Fruit fly (Drosophila melanogaster) S2 (cell line): Measurements from ENCODE around the gene CG32772.

Experiments
- CG8478 ChIP-seq: fragments of >200 bp; optimal IDR thresholded peaks from 2 replicates; lab custom pipeline; 2018
- CTCF ChIP-seq, 2 experiments: fragments of >200 bp; optimal IDR thresholded peaks; 2 replicates each; lab custom pipeline; 2018

Gene CG32772

dm6 chrX:4930100-4931010, 21.5 kb downstream of the CG32772 start:
- TF ChIP-seq CTCF (optimal IDR thresholded peaks at IDR 0.05; lab: Kevin White, UChicago) = no peak
- TF ChIP-seq CG8478 (lab: Kevin White, UChicago) = no peak

dm6 chrX:4931048-4931447, 22.1 kb downstream of the CG32772 start:
- TF ChIP-seq CG8478 (lab: Kevin White, UChicago) (no peak), CTCF (optimal IDR thresholded peaks at IDR 0.05; lab: Kevin White, UChicago) (no peak)

- no peak for TF ChIP-seq CTCF (optimal IDR thresholded peaks at IDR 0.05; lab: Kevin White, UChicago)
- no peak for TF ChIP-seq CG8478 (lab: Kevin White, UChicago)
These were observed 27.3 kb downstream of the CG32772 start for dm6 chrX:4935979-4936843.

- TF ChIP-seq CTCF (optimal IDR thresholded peaks at IDR 0.05; lab: Kevin White, UChicago) (no peak), CG8478 (lab: Kevin White, UChicago) (no peak)
These were observed 28.5 kb downstream of the CG32772 start for dm6 chrX:4937222-4938071.

dm6 chrX:4938072-4938336, 29.1 kb downstream of the CG32772 start, which contains the start of gene CG44774:
CG44774 (minus strand) TSS chrX:4938105.
- TF ChIP-seq CG8478 (lab: Kevin White, UChicago) (no peak), CTCF (optimal IDR thresholded peaks at IDR 0.05; lab: Kevin White, UChicago) (no peak)

- TF ChIP-seq CTCF (optimal IDR thresholded peaks at IDR 0.05; lab: Kevin White, UChicago) (no peak), CG8478 (lab: Kevin White, UChicago) (no peak)
These were observed 30.1 kb downstream of the CG32772 start, which contains the start of gene Ptp4E for dm6 chrX:4938986-4939385. Ptp4E (plus strand) TSS chrX:4939128.

dm6 chrX:4939788-4940441, 31.0 kb downstream of the CG32772 start:
- TF ChIP-seq CG8478 (lab: Kevin White, UChicago) (no peak), CTCF (optimal IDR thresholded peaks at IDR 0.05; lab: Kevin White, UChicago) (no peak)

- no peak for TF ChIP-seq CG8478 (lab: Kevin White, UChicago)
- no peak for TF ChIP-seq CTCF (optimal IDR thresholded peaks at IDR 0.05; lab: Kevin White, UChicago)
These were observed 31.6 kb downstream of the CG32772 start for dm6 chrX:4940527-4940926.

dm6 chrX:4941512-4941911, 32.6 kb downstream of the CG32772 start:
- TF ChIP-seq CTCF (optimal IDR thresholded peaks at IDR 0.05; lab: Kevin White, UChicago) = no peak
- TF ChIP-seq CG8478 (lab: Kevin White, UChicago) = no peak

dm6 chrX:4943505-4943904, 34.6 kb downstream of the CG32772 start:
- TF ChIP-seq CTCF (optimal IDR thresholded peaks at IDR 0.05; lab: Kevin White, UChicago) = no peak
- TF ChIP-seq CG8478 (lab: Kevin White, UChicago) = no peak

- TF ChIP-seq CTCF (optimal IDR thresholded peaks at IDR 0.05; lab: Kevin White, UChicago) (peak; percentile 7 to 15), CG8478 (lab: Kevin White, UChicago) (no peak)
These were observed 47.0 kb downstream of the CG32772 start for dm6 chrX:4955788-4956442.

dm6 chrX:4958872-4959271, 50.0 kb downstream of the CG32772 start:
- TF ChIP-seq CTCF (optimal IDR thresholded peaks at IDR 0.05; lab: Kevin White, UChicago) (no peak), CG8478 (lab: Kevin White, UChicago) (no peak)

- TF ChIP-seq CTCF (optimal IDR thresholded peaks at IDR 0.05; lab: Kevin White, UChicago) (no peak), CG8478 (lab: Kevin White, UChicago) (no peak)
These were observed 52.1 kb downstream of the CG32772 start, which contains the start of gene CG15468 for dm6 chrX:4961028-4961427. CG15468 (minus strand) TSS chrX:4961128.
